Worm (Caenorhabditis elegans) whole organism, L4 larva: ENCODE results near the gene sgo-1.

Source experiments
- F10B5.3 ChIP-seq: sonication (generic microtip); optimal IDR thresholded peaks from 2 replicates; lab custom pipeline; 2016; ENCODE audit warnings: mild to moderate bottlenecking, missing genetic modification characterization, missing compliant biosample characterization
- R02D3.7 ChIP-seq: fragments of 150-350 bp; sonication (generic microtip); optimal IDR thresholded peaks from 3 replicates; lab custom pipeline; 2014; ENCODE audit warnings: missing biosample characterization, missing genetic modification characterization
- T20F7.1 ChIP-seq: fragments of 200-800 bp; sonication (Bioruptor generic); optimal IDR thresholded peaks from 2 replicates; lab custom pipeline; 2018; ENCODE audit warnings: mild to moderate bottlenecking, missing genetic modification characterization, missing compliant biosample characterization
- T26A8.4 ChIP-seq: fragments of 200-800 bp; sonication (Bioruptor generic); IDR thresholded peaks from 2 replicates; pipeline ENCODE4 v1.3.6; 2022; ENCODE audit warnings: missing genetic modification characterization, missing compliant biosample characterization
- Y105C5A.15 ChIP-seq: fragments of 200-800 bp; sonication (Bioruptor generic); IDR thresholded peaks from 2 replicates; pipeline ENCODE4 v1.3.6; 2022; ENCODE audit warnings: missing genetic modification characterization, missing compliant biosample characterization
- ZK337.2 ChIP-seq: fragments of 200-800 bp; sonication (Bioruptor generic); IDR thresholded peaks from 2 replicates; pipeline ENCODE4 v1.3.6; 2022; ENCODE audit warnings: missing genetic modification reagents, missing genetic modification characterization, missing compliant biosample characterization
- aha-1 ChIP-seq: fragments of 150-350 bp; peaks from one replicate; lab custom pipeline; 2014; ENCODE audit warnings: missing biosample characterization, missing genetic modification characterization
- attf-4 ChIP-seq: sonication (generic microtip); optimal IDR thresholded peaks from 3 replicates; lab custom pipeline; 2017; ENCODE audit warnings: missing biosample characterization, missing genetic modification characterization
- ceh-20 ChIP-seq: fragments of 200-800 bp; sonication (Bioruptor generic); IDR thresholded peaks from 2 replicates; pipeline ENCODE4 v1.3.6; 2022; ENCODE audit warnings: missing genetic modification reagents, missing genetic modification characterization, missing compliant biosample characterization
- ceh-28 ChIP-seq: fragments of 150-350 bp; optimal IDR thresholded peaks from 2 replicates; lab custom pipeline; 2014; ENCODE audit warnings: missing biosample characterization, missing genetic modification reagents, missing genetic modification characterization
- ceh-82 ChIP-seq: sonication (generic microtip); optimal IDR thresholded peaks from 2 replicates; lab custom pipeline; 2017; ENCODE audit warnings: missing biosample characterization, missing genetic modification characterization
- daf-12 ChIP-seq: fragments of 150-350 bp; optimal IDR thresholded peaks from 2 replicates; lab custom pipeline; 2014; ENCODE audit warnings: missing biosample characterization, missing genetic modification reagents, missing genetic modification characterization
- daf-16 ChIP-seq, 3 experiments: sonication (generic microtip); optimal IDR thresholded peaks; 2 replicates each; lab custom pipeline; 2016 to 2017; ENCODE audit warnings: missing genetic modification characterization in 3 of 3, missing genetic modification reagents in 3 of 3, mild to moderate bottlenecking in 2 of 3, missing compliant biosample characterization in 2 of 3, missing biosample characterization in 1 of 3, moderate library complexity in 1 of 3
- daf-19 ChIP-seq: fragments of 200-800 bp; sonication (Bioruptor generic); conservative IDR thresholded peaks from 2 replicates; pipeline ENCODE4 v1.3.6; 2022; ENCODE audit warnings: missing genetic modification characterization, missing compliant biosample characterization
- dve-1 ChIP-seq: sonication (generic microtip); optimal IDR thresholded peaks from 2 replicates; lab custom pipeline; 2017; ENCODE audit warnings: antibody characterized with exemption, mild to moderate bottlenecking, missing genetic modification characterization, missing compliant biosample characterization; ENCODE audit not compliant: insufficient read depth
- egl-27 ChIP-seq: sonication (generic microtip); optimal IDR thresholded peaks from 3 replicates; lab custom pipeline; 2017; ENCODE audit warnings: missing biosample characterization, missing genetic modification reagents, missing genetic modification characterization
- fkh-10 ChIP-seq: fragments of 150-350 bp; optimal IDR thresholded peaks from 2 replicates; lab custom pipeline; 2014; ENCODE audit warnings: missing biosample characterization, missing genetic modification reagents, missing genetic modification characterization
- gei-8 ChIP-seq: fragments of 200-800 bp; sonication (Bioruptor generic); optimal IDR thresholded peaks from 2 replicates; lab custom pipeline; 2018; ENCODE audit warnings: mild to moderate bottlenecking, missing genetic modification characterization, missing compliant biosample characterization
- hif-1 ChIP-seq, 2 experiments: sonication (generic microtip); optimal IDR thresholded peaks; 2 replicates each; lab custom pipeline; 2016 to 2017; ENCODE audit warnings: missing compliant biosample characterization in 2 of 2, missing genetic modification characterization in 2 of 2, missing genetic modification reagents in 2 of 2, missing genotype in 2 of 2, mild to moderate bottlenecking in 1 of 2
- hlh-30 ChIP-seq: sonication (generic microtip); optimal IDR thresholded peaks from 2 replicates; lab custom pipeline; 2017; ENCODE audit warnings: antibody characterized with exemption, mild to moderate bottlenecking, missing genetic modification characterization, missing compliant biosample characterization; ENCODE audit not compliant: insufficient read depth
- hmg-1.1 ChIP-seq: fragments of 200-800 bp; sonication (Bioruptor generic); IDR thresholded peaks from 2 replicates; pipeline ENCODE4 v1.3.6; 2022; ENCODE audit warnings: missing genetic modification reagents, missing genetic modification characterization, missing compliant biosample characterization
- jun-1 ChIP-seq: fragments of 150-350 bp; optimal IDR thresholded peaks from 2 replicates; lab custom pipeline; 2014; ENCODE audit warnings: missing biosample characterization, missing genetic modification reagents, missing genetic modification characterization
- lim-7 ChIP-seq: fragments of 200-800 bp; sonication (Bioruptor generic); IDR thresholded peaks from 2 replicates; pipeline ENCODE4 v1.3.6; 2022; ENCODE audit warnings: missing genetic modification characterization, missing compliant biosample characterization
- lin-1 ChIP-seq: fragments of 200-800 bp; sonication (Bioruptor generic); IDR thresholded peaks from 2 replicates; pipeline ENCODE4 v1.3.6; 2022; ENCODE audit warnings: missing genetic modification reagents, missing genetic modification characterization, missing compliant biosample characterization
- lin-13 ChIP-seq: fragments of 150-350 bp; optimal IDR thresholded peaks from 2 replicates; lab custom pipeline; 2014; ENCODE audit warnings: missing biosample characterization, missing genetic modification reagents, missing genetic modification characterization
- lin-15B ChIP-seq: fragments of 150-350 bp; sonication (generic microtip); optimal IDR thresholded peaks from 3 replicates; lab custom pipeline; 2014; ENCODE audit warnings: missing biosample characterization, missing genetic modification characterization
- lin-29 ChIP-seq: fragments of 200-800 bp; sonication (Bioruptor generic); IDR thresholded peaks from 2 replicates; pipeline ENCODE4 v1.3.6; 2022; ENCODE audit warnings: missing genetic modification reagents, missing genetic modification characterization, missing compliant biosample characterization
- mdt-29 ChIP-seq: fragments of 200-800 bp; sonication (Bioruptor generic); IDR thresholded peaks from 2 replicates; pipeline ENCODE4 v1.3.6; 2022; ENCODE audit warnings: missing genetic modification reagents, missing genetic modification characterization, missing compliant biosample characterization
- mep-1 ChIP-seq: fragments of 150-350 bp; sonication (generic microtip); optimal IDR thresholded peaks from 3 replicates; lab custom pipeline; 2014; ENCODE audit warnings: missing biosample characterization, missing genetic modification characterization
- mes-2 ChIP-seq: sonication (generic microtip); optimal IDR thresholded peaks from 2 replicates; lab custom pipeline; 2016; ENCODE audit warnings: missing genotype, mild to moderate bottlenecking, missing genetic modification characterization, missing compliant biosample characterization; ENCODE audit not compliant: poor library complexity, severe bottlenecking
- nhr-10 ChIP-seq: fragments of 150-350 bp; optimal IDR thresholded peaks from 2 replicates; lab custom pipeline; 2014; ENCODE audit warnings: missing biosample characterization, missing genetic modification characterization
- nhr-102 ChIP-seq: sonication (generic microtip); optimal IDR thresholded peaks from 2 replicates; lab custom pipeline; 2016; ENCODE audit warnings: mild to moderate bottlenecking, missing genetic modification characterization, moderate library complexity, missing compliant biosample characterization
- nhr-41 ChIP-seq: fragments of 200-800 bp; sonication (Bioruptor generic); IDR thresholded peaks from 2 replicates; pipeline ENCODE4 v1.3.6; 2022; ENCODE audit warnings: missing genetic modification reagents, missing genetic modification characterization, missing compliant biosample characterization
- nhr-42 ChIP-seq: fragments of 200-800 bp; sonication (Bioruptor generic); IDR thresholded peaks from 2 replicates; pipeline ENCODE4 v1.3.6; 2022; ENCODE audit warnings: missing genetic modification characterization, missing compliant biosample characterization
- nhr-48 ChIP-seq: sonication (generic microtip); optimal IDR thresholded peaks from 2 replicates; lab custom pipeline; 2016; ENCODE audit warnings: mild to moderate bottlenecking, missing genetic modification characterization, missing compliant biosample characterization
- nhr-6 ChIP-seq: fragments of 150-350 bp; optimal IDR thresholded peaks from 2 replicates; lab custom pipeline; 2014; ENCODE audit warnings: missing biosample characterization, missing genetic modification characterization
- nhr-77 ChIP-seq: fragments of 150-350 bp; optimal IDR thresholded peaks from 2 replicates; lab custom pipeline; 2014; ENCODE audit warnings: missing biosample characterization, missing genetic modification characterization
- pha-4 ChIP-seq, 2 experiments: fragments of 150-350 bp in 1 of 2; fragments of 200-800 bp in 1 of 2; sonication (Bioruptor generic) in 1 of 2; IDR thresholded peaks in 1 of 2; optimal IDR thresholded peaks in 1 of 2; 2 replicates each; pipeline versions ENCODE4 v1.3.6 to Lab custom; 2014 to 2022; ENCODE audit warnings: missing genetic modification characterization in 2 of 2, missing genetic modification reagents in 2 of 2, missing biosample characterization in 1 of 2, missing compliant biosample characterization in 1 of 2
- php-3 ChIP-seq: fragments of 200-800 bp; sonication (Bioruptor generic); IDR thresholded peaks from 2 replicates; pipeline ENCODE4 v1.3.6; 2022; ENCODE audit warnings: missing genetic modification reagents, missing genetic modification characterization, missing compliant biosample characterization
- pqm-1 ChIP-seq: sonication (generic microtip); optimal IDR thresholded peaks from 2 replicates; lab custom pipeline; 2017; ENCODE audit warnings: missing biosample characterization, missing genetic modification characterization
- saeg-2 ChIP-seq: fragments of 200-800 bp; sonication (Bioruptor generic); IDR thresholded peaks from 2 replicates; pipeline ENCODE4 v1.3.6; 2022; ENCODE audit warnings: missing genetic modification reagents, missing genetic modification characterization, missing compliant biosample characterization
- sdz-12 ChIP-seq: fragments of 200-800 bp; sonication (Bioruptor generic); optimal IDR thresholded peaks from 2 replicates; lab custom pipeline; 2018; ENCODE audit warnings: mild to moderate bottlenecking, missing genetic modification characterization, missing compliant biosample characterization
- set-16 ChIP-seq: fragments of 200-800 bp; sonication (Bioruptor generic); IDR thresholded peaks from 2 replicates; pipeline ENCODE4 v1.3.6; 2022; ENCODE audit warnings: missing genetic modification reagents, missing genetic modification characterization, missing compliant biosample characterization
- snpc-1.2 ChIP-seq: fragments of 200-800 bp; sonication (Bioruptor generic); IDR thresholded peaks from 2 replicates; pipeline ENCODE4 v1.3.6; 2022; ENCODE audit warnings: missing genetic modification reagents, missing genetic modification characterization, missing compliant biosample characterization
- spr-1 ChIP-seq: sonication (generic microtip); optimal IDR thresholded peaks from 2 replicates; lab custom pipeline; 2016; ENCODE audit warnings: mild to moderate bottlenecking, missing genetic modification characterization, missing compliant biosample characterization
- spr-3 ChIP-seq: fragments of 200-800 bp; sonication (Bioruptor generic); optimal IDR thresholded peaks from 2 replicates; lab custom pipeline; 2018; ENCODE audit warnings: mild to moderate bottlenecking, missing genetic modification characterization, missing compliant biosample characterization
- tag-97 ChIP-seq: fragments of 200-800 bp; sonication (Bioruptor generic); IDR thresholded peaks from 2 replicates; pipeline ENCODE4 v1.3.6; 2022; ENCODE audit warnings: missing genetic modification characterization, missing compliant biosample characterization
- vab-7 ChIP-seq: fragments of 200-800 bp; sonication (Bioruptor generic); IDR thresholded peaks from 2 replicates; pipeline ENCODE4 v1.3.6; 2022; ENCODE audit warnings: missing genetic modification reagents, missing genetic modification characterization, missing compliant biosample characterization

The sgo-1 gene

ce11 chrIV:7789521-7789949, 6.7 kb downstream of the sgo-1 start, which contains the start of gene imp-3 (continued):
- TF ChIP-seq lin-29, result 0 out of 2 replicates have a peak, but pooled peaks have one; percentile 23
- no peak for TF ChIP-seq nhr-48 (tag; lab: Kevin White, UChicago)
- no peak; the same call in 1 of the 2 replicates for TF ChIP-seq lim-7 (GFP tag; lab: Robert Waterston, UW)
- no peak for TF ChIP-seq ceh-82 (tag; lab: Kevin White, UChicago)
- 0 out of 2 replicates have a peak, but pooled peaks have one; percentile 9 for TF ChIP-seq nhr-42 (GFP tag; lab: Robert Waterston, UW)
- peak; percentile 81 for TF ChIP-seq hlh-30 (tag; lab: Kevin White, UChicago)
- peak; percentile 63; the same call in 1 of the 2 replicates for TF ChIP-seq hmg-1.1
- TF ChIP-seq tag-97 (GFP tag; lab: Robert Waterston, UW), result no peak
- TF ChIP-seq fkh-10 (GFP tag; lab: Kevin White, UChicago), result no peak
- peak; percentile 28 to 60 for TF ChIP-seq daf-16 (GFP tag; optimal IDR thresholded peaks at IDR 0.05; lab: Kevin White, UChicago)
- TF ChIP-seq daf-16 (tag; optimal IDR thresholded peaks at IDR 0.05; lab: Kevin White, UChicago), result peak; percentile 88
- peak; percentile 50; the same call in 1 of the 2 replicates for TF ChIP-seq ceh-20 (GFP tag; lab: Robert Waterston, UW)
- TF ChIP-seq nhr-102, result peak; percentile 35
- TF ChIP-seq nhr-77, result no peak
- peak; percentile 15 for TF ChIP-seq nhr-10 (tag; lab: Kevin White, UChicago)
- TF ChIP-seq F10B5.3 (tag; lab: Kevin White, UChicago), result no peak
- TF ChIP-seq daf-19 (GFP tag; lab: Robert Waterston, UW), result no peak
- TF ChIP-seq spr-1 (tag; lab: Kevin White, UChicago), result peak; percentile 18
- peak in 1 of 2 experiments; percentile 53 for TF ChIP-seq hif-1 (tag; optimal IDR thresholded peaks at IDR 0.05; lab: Kevin White, UChicago)
- TF ChIP-seq vab-7 (GFP tag; lab: Robert Waterston, UW), result no peak
- 0 out of 2 replicates have a peak, but pooled peaks have one; percentile 30 for TF ChIP-seq php-3
- peak; percentile 69 for TF ChIP-seq T20F7.1 (GFP tag; lab: Kevin White, UChicago)
- TF ChIP-seq gei-8 (GFP tag; lab: Kevin White, UChicago), result peak; percentile 36
- TF ChIP-seq attf-4 (tag; lab: Kevin White, UChicago), result no peak
- TF ChIP-seq R02D3.7 (tag; lab: Kevin White, UChicago), result no peak
- TF ChIP-seq pqm-1 (tag; lab: Kevin White, UChicago), result no peak
- TF ChIP-seq mdt-29 (GFP tag; lab: Robert Waterston, UW), result no peak
- no peak for TF ChIP-seq daf-12 (tag; lab: Kevin White, UChicago)
- no peak for TF ChIP-seq ZK337.2
- TF ChIP-seq set-16 (GFP tag; lab: Robert Waterston, UW), result no peak
- TF ChIP-seq egl-27 (tag; lab: Kevin White, UChicago), result no peak
- peak; percentile 98 for TF ChIP-seq aha-1 (tag; lab: Kevin White, UChicago)
- no peak for TF ChIP-seq jun-1 (tag; lab: Kevin White, UChicago)
- TF ChIP-seq Y105C5A.15 (GFP tag; lab: Robert Waterston, UW), result peak; percentile 66; the same call in 1 of the 2 replicates
- TF ChIP-seq spr-3 (GFP tag; lab: Kevin White, UChicago), result peak; percentile 11
- TF ChIP-seq lin-1 (GFP tag; lab: Robert Waterston, UW), result 0 out of 2 replicates have a peak, but pooled peaks have one; percentile 47
- no peak for TF ChIP-seq lin-15B (tag; lab: Kevin White, UChicago)

- TF ChIP-seq nhr-6 (tag; lab: Kevin White, UChicago) (peak; percentile 31), snpc-1.2 (GFP tag; lab: Robert Waterston, UW) (no peak), mes-2 (peak; percentile 84), pha-4 (GFP tag; IDR thresholded peaks at IDR 0.05; lab: Robert Waterston, UW) (no peak), pha-4 (tag; optimal IDR thresholded peaks at IDR 0.05; lab: Kevin White, UChicago) (peak; percentile 18), nhr-102 (peak; percentile 42), saeg-2 (GFP tag; lab: Robert Waterston, UW) (no peak), T26A8.4 (no peak), vab-7 (GFP tag; lab: Robert Waterston, UW) (no peak), sdz-12 (GFP tag; lab: Kevin White, UChicago) (no peak), hif-1 (tag; optimal IDR thresholded peaks at IDR 0.05; lab: Kevin White, UChicago) (peak in 1 of 2 experiments; percentile 4), daf-12 (tag; lab: Kevin White, UChicago) (no peak), dve-1 (tag; lab: Kevin White, UChicago) (peak; percentile 70), lin-13 (peak; percentile 21), mep-1 (peak; percentile 85), nhr-41 (GFP tag; lab: Robert Waterston, UW) (no peak), ceh-28 (tag; lab: Kevin White, UChicago) (no peak)
Measured at ce11 chrIV:7785506-7786065, 10.7 kb downstream of the sgo-1 start, which contains the start of gene tag-322. tag-322 (minus strand) TSS chrIV:7785556.
